Worm (Caenorhabditis elegans) whole organism, midembryonic: Measurements from ENCODE around the gene T13G4.7.

Source experiments
- T22C8.4 ChIP-seq: fragments of 200-800 bp; sonication (Bioruptor generic); IDR thresholded peaks from 2 replicates; pipeline ENCODE4 v1.3.6; 2022; ENCODE audit warnings: missing genetic modification characterization, missing compliant biosample characterization
- cog-1 ChIP-seq: sonication (generic microtip); optimal IDR thresholded peaks from 2 replicates; lab custom pipeline; 2016; ENCODE audit warnings: missing genetic modification characterization, missing compliant biosample characterization
- flt-1 ChIP-seq: fragments of 200-800 bp; sonication (Bioruptor generic); IDR thresholded peaks from 2 replicates; pipeline ENCODE4 v1.3.6; 2022; ENCODE audit warnings: missing genetic modification characterization, missing compliant biosample characterization
- med-1 ChIP-seq: sonication (generic microtip); optimal IDR thresholded peaks from 2 replicates; lab custom pipeline; 2017; ENCODE audit warnings: missing genetic modification characterization, mild to moderate bottlenecking, missing compliant biosample characterization, antibody characterized with exemption, missing genetic modification reagents; ENCODE audit not compliant: insufficient read depth
- ztf-23 ChIP-seq: fragments of 200-800 bp; sonication (Bioruptor generic); IDR thresholded peaks from 2 replicates; pipeline ENCODE4 v1.3.6; 2022; ENCODE audit warnings: missing genetic modification reagents, missing genetic modification characterization, missing compliant biosample characterization
- ztf-29 ChIP-seq: fragments of 200-800 bp; sonication (Bioruptor generic); IDR thresholded peaks from 2 replicates; pipeline ENCODE4 v1.3.6; 2022; ENCODE audit warnings: missing genetic modification reagents, missing genetic modification characterization, missing compliant biosample characterization

DNA sequence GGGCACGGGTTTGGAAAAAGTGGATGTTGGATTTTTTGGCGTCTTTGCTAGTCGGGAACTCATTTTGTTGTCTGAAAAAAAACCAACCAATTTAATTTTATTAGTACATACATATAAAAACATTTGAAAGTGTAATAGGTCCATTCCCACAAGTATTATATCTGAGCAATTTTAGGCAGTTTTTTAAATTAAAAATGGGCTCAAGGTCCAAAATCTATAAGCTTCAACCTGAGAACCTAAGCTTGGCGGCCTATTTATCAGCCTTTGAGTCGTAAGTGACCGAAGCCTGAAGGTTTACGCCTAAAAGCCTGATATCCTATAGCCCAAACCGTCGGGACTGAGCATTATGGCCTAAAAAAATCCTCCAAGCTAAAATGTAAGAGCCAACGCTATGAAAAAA, 12.5 kb upstream of the T13G4.7 start:
- TF ChIP-seq ztf-29 (GFP tag; lab: Robert Waterston, UW) (no peak), flt-1 (GFP tag; lab: Robert Waterston, UW) (no peak), med-1 (GFP tag; lab: Kevin White, UChicago) (no peak), cog-1 (tag; lab: Kevin White, UChicago) (no peak), T22C8.4 (GFP tag; lab: Robert Waterston, UW) (no peak), ztf-23 (GFP tag; lab: Robert Waterston, UW) (no peak)
